Worm (Caenorhabditis elegans): ENCODE data around the gene C36C5.14.

Gene C36C5.14

ce11 chrV:3133293-3133755, 32.0 kb downstream of the C36C5.14 start, which contains the start of gene F02C9.2:
Gene F02C9.2 (plus strand): TSS chrV:3133705.
- TF ChIP-seq C38D4.7 (GFP tag; optimal IDR thresholded peaks at IDR 0.05) (no peak), che-1 (tag; optimal IDR thresholded peaks at IDR 0.05) (no peak), sox-2 (GFP tag; IDR thresholded peaks at IDR 0.05) (no peak), npax-4 (tag; optimal IDR thresholded peaks at IDR 0.05) (no peak), ceh-22 (tag; optimal IDR thresholded peaks at IDR 0.05) (no peak), pax-1 (tag; optimal IDR thresholded peaks at IDR 0.05) (no peak)

- TF ChIP-seq pha-4 (tag; optimal IDR thresholded peaks at IDR 0.05), result no peak
- TF ChIP-seq ttx-3 (tag; optimal IDR thresholded peaks at IDR 0.05), result no peak
- TF ChIP-seq unc-3 (GFP tag; conservative IDR thresholded peaks at IDR 0.05), result no peak
- no peak for TF ChIP-seq unc-3 (tag; optimal IDR thresholded peaks at IDR 0.05)
- no peak for TF ChIP-seq ets-4 (tag; optimal IDR thresholded peaks at IDR 0.05)
- TF ChIP-seq lim-6 (tag; optimal IDR thresholded peaks at IDR 0.05), result no peak
Observed at ce11 chrV:3132116-3132515, 33.2 kb downstream of the C36C5.14 start.

- no peak for TF ChIP-seq sdc-2 (tag; optimal IDR thresholded peaks at IDR 0.05)
- TF ChIP-seq ceh-45 (GFP tag; IDR thresholded peaks at IDR 0.05), result no peak
- no peak for TF ChIP-seq syd-9 (tag; optimal IDR thresholded peaks at IDR 0.05)
- no peak for TF ChIP-seq ceh-34 (tag; optimal IDR thresholded peaks at IDR 0.05)
- TF ChIP-seq Y22D7AL.16 (tag; optimal IDR thresholded peaks at IDR 0.05), result no peak
- no peak for TF ChIP-seq pros-1 (tag; optimal IDR thresholded peaks at IDR 0.05)
- no peak for TF ChIP-seq K09A11.1 (tag; optimal IDR thresholded peaks at IDR 0.05; ENCODE audit: insufficient read depth)
- TF ChIP-seq lin-11 (tag; optimal IDR thresholded peaks at IDR 0.05), result no peak
- no peak for TF ChIP-seq ceh-48 (tag; optimal IDR thresholded peaks at IDR 0.05)
- no peak for TF ChIP-seq dmd-4 (tag; optimal IDR thresholded peaks at IDR 0.05; ENCODE audit: borderline replicate concordance)
- TF ChIP-seq nfya-1 (tag; optimal IDR thresholded peaks at IDR 0.05), result no peak
- no peak for TF ChIP-seq odd-2 (tag; optimal IDR thresholded peaks at IDR 0.05)
- TF ChIP-seq hlh-15 (tag; optimal IDR thresholded peaks at IDR 0.05), result no peak
- TF ChIP-seq unc-86 (tag; optimal IDR thresholded peaks at IDR 0.05), result no peak
- no peak for TF ChIP-seq zip-5 (tag; optimal IDR thresholded peaks at IDR 0.05)
- TF ChIP-seq npax-4 (tag; optimal IDR thresholded peaks at IDR 0.05), result no peak
- no peak for TF ChIP-seq ceh-30 (tag; optimal IDR thresholded peaks at IDR 0.05)
- TF ChIP-seq pag-3 (tag; optimal IDR thresholded peaks at IDR 0.05; ENCODE audit: borderline replicate concordance), result no peak
- no peak for TF ChIP-seq pat-9 (tag; optimal IDR thresholded peaks at IDR 0.05)
- TF ChIP-seq T23F11.4 (GFP tag; optimal IDR thresholded peaks at IDR 0.05), result no peak
Observed at ce11 chrV:3128803-3129202, 36.5 kb downstream of the C36C5.14 start, which contains the start of gene tat-6. Gene tat-6 (plus strand): TSS chrV:3129103.

- TF ChIP-seq lim-6 (tag; optimal IDR thresholded peaks at IDR 0.05) (no peak), elt-2 (tag; optimal IDR thresholded peaks at IDR 0.05) (no peak), ets-4 (tag; optimal IDR thresholded peaks at IDR 0.05) (no peak), ref-2 (tag; optimal IDR thresholded peaks at IDR 0.05) (no peak), ceh-9 (tag; optimal IDR thresholded peaks at IDR 0.05) (no peak), pqm-1 (tag; optimal IDR thresholded peaks at IDR 0.05) (no peak), unc-55 (GFP tag; optimal IDR thresholded peaks at IDR 0.05) (no peak), ceh-45 (GFP tag; IDR thresholded peaks at IDR 0.05) (no peak), nhr-232 (tag; optimal IDR thresholded peaks at IDR 0.05) (no peak), madf-2 (tag; optimal IDR thresholded peaks at IDR 0.05) (no peak), ceh-6 (GFP tag; optimal IDR thresholded peaks at IDR 0.05) (no peak)
Observed at ce11 chrV:3127670-3128069, 37.7 kb downstream of the C36C5.14 start, which contains the start of gene Y73C8C.10. Gene Y73C8C.10 (minus strand): TSS chrV:3127770.
